Worm (Caenorhabditis elegans) whole organism, L1 larva: ENCODE results near the gene Y37D8A.4.

Experiments used
- C16A3.4 ChIP-seq: fragments of 150-350 bp; optimal IDR thresholded peaks from 2 replicates; lab custom pipeline; 2014; ENCODE audit warnings: missing biosample characterization, missing genetic modification characterization
- C34B4.2 ChIP-seq: sonication (generic microtip); optimal IDR thresholded peaks from 2 replicates; lab custom pipeline; 2017; ENCODE audit warnings: mild to moderate bottlenecking, missing genetic modification characterization, missing compliant biosample characterization
- Y116A8C.19 ChIP-seq: sonication (generic microtip); optimal IDR thresholded peaks from 2 replicates; lab custom pipeline; 2016; ENCODE audit warnings: missing compliant biosample characterization, missing genetic modification characterization, borderline replicate concordance
- aly-2 ChIP-seq: fragments of 150-350 bp; optimal IDR thresholded peaks from 2 replicates; lab custom pipeline; 2014; ENCODE audit warnings: missing biosample characterization, missing genetic modification characterization
- blmp-1 ChIP-seq: fragments of 150-350 bp; optimal IDR thresholded peaks from 2 replicates; lab custom pipeline; 2014; ENCODE audit warnings: missing biosample characterization, missing genetic modification characterization
- ceh-63 ChIP-seq: fragments of 200-800 bp; sonication (Bioruptor generic); optimal IDR thresholded peaks from 2 replicates; lab custom pipeline; 2018; ENCODE audit warnings: mild to moderate bottlenecking, missing genetic modification characterization, missing compliant biosample characterization
- ceh-8 ChIP-seq: fragments of 200-800 bp; sonication (Bioruptor generic); optimal IDR thresholded peaks from 2 replicates; lab custom pipeline; 2018; ENCODE audit warnings: mild to moderate bottlenecking, missing genetic modification characterization, moderate library complexity, missing compliant biosample characterization
- ceh-82 ChIP-seq, 3 experiments: fragments of 150-350 bp in 1 of 3; sonication (generic microtip) in 2 of 3; optimal IDR thresholded peaks; 2 replicates each; lab custom pipeline; 2014 to 2017; ENCODE audit warnings: missing biosample characterization in 3 of 3, missing genetic modification characterization in 3 of 3
- ceh-88 ChIP-seq: fragments of 200-800 bp; sonication (Bioruptor generic); IDR thresholded peaks from 2 replicates; pipeline ENCODE4 v1.3.6; 2022; ENCODE audit warnings: missing genetic modification characterization, missing compliant biosample characterization
- ceh-90 ChIP-seq: sonication (generic microtip); optimal IDR thresholded peaks from 2 replicates; lab custom pipeline; 2016; ENCODE audit warnings: missing genetic modification characterization, missing compliant biosample characterization
- dsc-1 ChIP-seq: sonication (generic microtip); optimal IDR thresholded peaks from 2 replicates; lab custom pipeline; 2016; ENCODE audit warnings: mild to moderate bottlenecking, missing genetic modification characterization, missing compliant biosample characterization
- efl-3 ChIP-seq: fragments of 200-800 bp; sonication (Bioruptor generic); optimal IDR thresholded peaks from 2 replicates; lab custom pipeline; 2018; ENCODE audit warnings: mild to moderate bottlenecking, missing genetic modification characterization, missing compliant biosample characterization
- egl-27 ChIP-seq, 2 experiments: fragments of 150-350 bp in 1 of 2; sonication (generic microtip); optimal IDR thresholded peaks; 3 replicates each; lab custom pipeline; 2017 to 2018; ENCODE audit warnings: missing biosample characterization in 2 of 2, missing genetic modification characterization in 2 of 2, missing genetic modification reagents in 2 of 2
- elt-2 ChIP-seq: sonication (generic microtip); optimal IDR thresholded peaks from 2 replicates; lab custom pipeline; 2016; ENCODE audit warnings: missing genetic modification characterization, mild to moderate bottlenecking, inconsistent platforms, missing compliant biosample characterization, missing genetic modification reagents
- ets-5 ChIP-seq: fragments of 200-800 bp; sonication (Bioruptor generic); IDR thresholded peaks from 2 replicates; pipeline ENCODE4 v1.3.6; 2022; ENCODE audit warnings: missing genetic modification characterization, missing compliant biosample characterization
- fkh-8 ChIP-seq: sonication (generic microtip); optimal IDR thresholded peaks from 2 replicates; lab custom pipeline; 2016; ENCODE audit warnings: mild to moderate bottlenecking, missing genetic modification characterization, missing compliant biosample characterization
- fos-1 ChIP-seq: fragments of 150-350 bp; optimal IDR thresholded peaks from 2 replicates; lab custom pipeline; 2014; ENCODE audit warnings: missing biosample characterization, missing genetic modification characterization
- hlh-17 ChIP-seq: fragments of 200-800 bp; sonication (Bioruptor generic); optimal IDR thresholded peaks from 2 replicates; lab custom pipeline; 2018; ENCODE audit warnings: missing genetic modification characterization, mild to moderate bottlenecking, missing compliant biosample characterization, moderate library complexity, borderline replicate concordance
- hlh-4 ChIP-seq: sonication (generic microtip); optimal IDR thresholded peaks from 2 replicates; lab custom pipeline; 2016; ENCODE audit warnings: mild to moderate bottlenecking, missing genetic modification characterization, missing compliant biosample characterization
- irx-1 ChIP-seq: sonication (generic microtip); optimal IDR thresholded peaks from 2 replicates; lab custom pipeline; 2016; ENCODE audit warnings: missing genetic modification characterization, missing compliant biosample characterization
- isw-1 ChIP-seq: fragments of 200-800 bp; sonication (Bioruptor generic); IDR thresholded peaks from 2 replicates; pipeline ENCODE4 v1.3.6; 2022; ENCODE audit warnings: missing genetic modification characterization, missing compliant biosample characterization
- jun-1 ChIP-seq: fragments of 150-350 bp; optimal IDR thresholded peaks from 2 replicates; lab custom pipeline; 2014; ENCODE audit warnings: missing biosample characterization, missing genetic modification reagents, missing genetic modification characterization
- lin-15B ChIP-seq: fragments of 150-350 bp; sonication (generic microtip); optimal IDR thresholded peaks from 3 replicates; lab custom pipeline; 2014; ENCODE audit warnings: missing biosample characterization, missing genetic modification characterization
- lin-35 ChIP-seq, 2 experiments: fragments of 150-350 bp; optimal IDR thresholded peaks; 2 replicates each; lab custom pipeline; 2014; ENCODE audit warnings: missing biosample characterization in 2 of 2, missing genetic modification characterization in 2 of 2, missing genetic modification reagents in 2 of 2
- lir-3 ChIP-seq: sonication (generic microtip); optimal IDR thresholded peaks from 2 replicates; lab custom pipeline; 2016; ENCODE audit warnings: mild to moderate bottlenecking, missing genetic modification characterization, moderate library complexity, missing compliant biosample characterization; ENCODE audit not compliant: poor library complexity
- lsy-2 ChIP-seq, 2 experiments: fragments of 150-350 bp; optimal IDR thresholded peaks; 2 replicates each; lab custom pipeline; 2014; ENCODE audit warnings: missing biosample characterization in 2 of 2, missing genetic modification characterization in 2 of 2
- mab-9 ChIP-seq: fragments of 200-800 bp; sonication (Bioruptor generic); IDR thresholded peaks from 2 replicates; pipeline ENCODE4 v1.3.6; 2022; ENCODE audit warnings: missing genetic modification reagents, missing genetic modification characterization, missing compliant biosample characterization
- mdl-1 ChIP-seq, 2 experiments: fragments of 150-350 bp; optimal IDR thresholded peaks; 2 replicates each; lab custom pipeline; 2014 to 2017; ENCODE audit warnings: missing biosample characterization in 2 of 2, missing genetic modification characterization in 2 of 2, inconsistent platforms in 1 of 2
- mef-2 ChIP-seq: fragments of 150-350 bp; optimal IDR thresholded peaks from 2 replicates; lab custom pipeline; 2014; ENCODE audit warnings: missing biosample characterization, missing genetic modification characterization
- nhr-20 ChIP-seq: sonication (generic microtip); optimal IDR thresholded peaks from 2 replicates; lab custom pipeline; 2016; ENCODE audit warnings: mild to moderate bottlenecking, missing genetic modification characterization, missing compliant biosample characterization
- nhr-28 ChIP-seq: fragments of 150-350 bp; optimal IDR thresholded peaks from 2 replicates; lab custom pipeline; 2014; ENCODE audit warnings: missing biosample characterization, missing genetic modification characterization
- nhr-71 ChIP-seq: sonication (generic microtip); optimal IDR thresholded peaks from 2 replicates; lab custom pipeline; 2016; ENCODE audit warnings: mild to moderate bottlenecking, missing genetic modification characterization, moderate library complexity, missing compliant biosample characterization
- nhr-85 ChIP-seq: sonication (generic microtip); peaks from one replicate; lab custom pipeline; 2016; ENCODE audit warnings: missing genetic modification characterization, inconsistent platforms, missing compliant biosample characterization
- nhr-90 ChIP-seq: sonication (generic microtip); optimal IDR thresholded peaks from 2 replicates; lab custom pipeline; 2016; ENCODE audit warnings: mild to moderate bottlenecking, missing genetic modification characterization, missing compliant biosample characterization; ENCODE audit not compliant: poor library complexity
- pag-3 ChIP-seq: sonication (generic microtip); optimal IDR thresholded peaks from 2 replicates; lab custom pipeline; 2017; ENCODE audit warnings: missing genetic modification characterization, mild to moderate bottlenecking, missing compliant biosample characterization, antibody characterized with exemption, borderline replicate concordance; ENCODE audit not compliant: insufficient read depth
- pqm-1 ChIP-seq: sonication (generic microtip); optimal IDR thresholded peaks from 3 replicates; lab custom pipeline; 2017; ENCODE audit warnings: missing biosample characterization, missing genetic modification characterization
- rnt-1 ChIP-seq: sonication (generic microtip); optimal IDR thresholded peaks from 2 replicates; lab custom pipeline; 2016; ENCODE audit warnings: mild to moderate bottlenecking, missing genetic modification characterization, moderate library complexity, missing compliant biosample characterization
- skn-1 ChIP-seq: fragments of 150-350 bp; optimal IDR thresholded peaks from 2 replicates; lab custom pipeline; 2014; ENCODE audit warnings: missing biosample characterization, missing genetic modification characterization
- snpc-4 ChIP-seq: fragments of 150-350 bp; optimal IDR thresholded peaks from 2 replicates; lab custom pipeline; 2014; ENCODE audit warnings: missing biosample characterization, missing genetic modification characterization
- snu-23 ChIP-seq: sonication (generic microtip); optimal IDR thresholded peaks from 2 replicates; lab custom pipeline; 2016; ENCODE audit warnings: missing genetic modification characterization, missing compliant biosample characterization
- sox-4 ChIP-seq: sonication (generic microtip); optimal IDR thresholded peaks from 2 replicates; lab custom pipeline; 2016; ENCODE audit warnings: missing genetic modification characterization, missing compliant biosample characterization
- sptf-1 ChIP-seq: fragments of 150-350 bp; optimal IDR thresholded peaks from 2 replicates; lab custom pipeline; 2014; ENCODE audit warnings: missing biosample characterization, missing genetic modification characterization
- sup-37 ChIP-seq: fragments of 200-800 bp; sonication (Bioruptor generic); optimal IDR thresholded peaks from 2 replicates; lab custom pipeline; 2018; ENCODE audit warnings: mild to moderate bottlenecking, missing genetic modification characterization, missing compliant biosample characterization
- swsn-7 ChIP-seq: sonication (generic microtip); optimal IDR thresholded peaks from 2 replicates; lab custom pipeline; 2016; ENCODE audit warnings: missing genetic modification characterization, missing compliant biosample characterization
- tbx-2 ChIP-seq: sonication (generic microtip); optimal IDR thresholded peaks from 2 replicates; lab custom pipeline; 2016; ENCODE audit warnings: missing genetic modification characterization, missing compliant biosample characterization
- tlp-1 ChIP-seq: fragments of 150-350 bp; optimal IDR thresholded peaks from 2 replicates; lab custom pipeline; 2014; ENCODE audit warnings: missing biosample characterization, missing genetic modification characterization
- unc-30 ChIP-seq: sonication (generic microtip); optimal IDR thresholded peaks from 2 replicates; lab custom pipeline; 2017; ENCODE audit warnings: missing biosample characterization, missing genetic modification characterization
- unc-86 ChIP-seq: sonication (generic microtip); optimal IDR thresholded peaks from 2 replicates; lab custom pipeline; 2016; ENCODE audit warnings: missing genetic modification characterization, missing compliant biosample characterization
- unc-98 ChIP-seq: fragments of 200-800 bp; sonication (Bioruptor generic); IDR thresholded peaks from 2 replicates; pipeline ENCODE4 v1.3.6; 2022; ENCODE audit warnings: missing genetic modification characterization, missing compliant biosample characterization
- xbp-1 ChIP-seq: sonication (generic microtip); optimal IDR thresholded peaks from 2 replicates; lab custom pipeline; 2016; ENCODE audit warnings: missing genetic modification characterization, missing compliant biosample characterization
- zag-1 ChIP-seq: fragments of 150-350 bp; optimal IDR thresholded peaks from 2 replicates; lab custom pipeline; 2014; ENCODE audit warnings: missing biosample characterization, missing genetic modification characterization
- zip-4 ChIP-seq: fragments of 200-800 bp; sonication (Bioruptor generic); optimal IDR thresholded peaks from 2 replicates; lab custom pipeline; 2018; ENCODE audit warnings: mild to moderate bottlenecking, missing genetic modification characterization, moderate library complexity, missing compliant biosample characterization
- ztf-4 ChIP-seq: fragments of 150-350 bp; optimal IDR thresholded peaks from 2 replicates; lab custom pipeline; 2014; ENCODE audit warnings: missing biosample characterization, missing genetic modification characterization

Gene Y37D8A.4

ce11 chrIII:12874606-12875066, 35.9 kb upstream of the Y37D8A.4 start, which contains the start of the genes mrg-1 and spcs-2 (continued):
- TF ChIP-seq nhr-28 (tag; lab: Kevin White, UChicago) = no peak
- TF ChIP-seq C34B4.2 (tag; lab: Kevin White, UChicago) = no peak
- peak; percentile 83 for TF ChIP-seq fos-1
- peak; percentile 95 for TF ChIP-seq snu-23 (GFP tag; lab: Kevin White, UChicago)
- no peak for TF ChIP-seq Y116A8C.19 (tag; lab: Kevin White, UChicago)
- TF ChIP-seq lin-15B (tag; lab: Kevin White, UChicago) = peak; percentile 82
- TF ChIP-seq isw-1 (GFP tag; lab: Robert Waterston, UW) = peak; percentile 84
- TF ChIP-seq ceh-8 (GFP tag; lab: Kevin White, UChicago) = peak; percentile 70
- no peak for TF ChIP-seq egl-27 (tag; optimal IDR thresholded peaks at IDR 0.05; lab: Kevin White, UChicago)
- TF ChIP-seq swsn-7 = peak; percentile 94
- TF ChIP-seq sup-37 (GFP tag; lab: Kevin White, UChicago) = peak; percentile 49
- TF ChIP-seq tbx-2 = peak; percentile 92
- peak; percentile 85 to 92 for TF ChIP-seq lin-35 (GFP tag; optimal IDR thresholded peaks at IDR 0.05; lab: Kevin White, UChicago)
- peak; percentile 71 for TF ChIP-seq zip-4 (GFP tag; lab: Kevin White, UChicago)
- TF ChIP-seq pag-3 = no peak
- peak; percentile 78 for TF ChIP-seq sox-4 (tag; lab: Kevin White, UChicago)
- peak; percentile 88 for TF ChIP-seq skn-1 (tag; lab: Kevin White, UChicago)
- peak; percentile 97 for TF ChIP-seq xbp-1 (tag; lab: Kevin White, UChicago)
- peak; percentile 94 for TF ChIP-seq nhr-71 (tag; lab: Kevin White, UChicago)
- TF ChIP-seq jun-1 (tag; lab: Kevin White, UChicago) = peak; percentile 54
- no peak for TF ChIP-seq ceh-63
- TF ChIP-seq rnt-1 (tag; lab: Kevin White, UChicago) = peak; percentile 96
- TF ChIP-seq ztf-4 (tag; lab: Kevin White, UChicago) = peak; percentile 74
- 0 out of 2 replicates have a peak, but pooled peaks have one; percentile 21 for TF ChIP-seq mab-9 (GFP tag; lab: Robert Waterston, UW)
- peak; percentile 89 for TF ChIP-seq nhr-20 (tag; lab: Kevin White, UChicago)
- no peak for TF ChIP-seq blmp-1 (tag; lab: Kevin White, UChicago)
- TF ChIP-seq hlh-4 (tag; lab: Kevin White, UChicago) = no peak
- TF ChIP-seq nhr-85 (tag; lab: Kevin White, UChicago) = peak; percentile 88
- TF ChIP-seq unc-86 (tag; lab: Kevin White, UChicago) = peak; percentile 91
- no peak for TF ChIP-seq sptf-1 (tag; lab: Kevin White, UChicago)
- TF ChIP-seq zag-1 (tag; lab: Kevin White, UChicago) = peak; percentile 33
- TF ChIP-seq nhr-90 (tag; lab: Kevin White, UChicago) = peak; percentile 93
- peak; percentile 84 for TF ChIP-seq lir-3
- TF ChIP-seq unc-30 (tag; lab: Kevin White, UChicago) = no peak
- TF ChIP-seq irx-1 = peak; percentile 69
- TF ChIP-seq snpc-4 (tag; lab: Kevin White, UChicago) = peak; percentile 70
- TF ChIP-seq elt-2 (tag; lab: Kevin White, UChicago) = peak; percentile 61
- peak; percentile 93 for TF ChIP-seq C16A3.4 (tag; lab: Kevin White, UChicago)
- peak; percentile 87 for TF ChIP-seq fkh-8 (tag; lab: Kevin White, UChicago)
- TF ChIP-seq pqm-1 = no peak
- TF ChIP-seq ceh-88 (GFP tag; lab: Robert Waterston, UW) = peak; percentile 66
- TF ChIP-seq lsy-2 (tag; optimal IDR thresholded peaks at IDR 0.05; lab: Kevin White, UChicago) = peak; percentile 91 to 93
- TF ChIP-seq efl-3 (GFP tag; lab: Kevin White, UChicago) = no peak
- TF ChIP-seq tlp-1 (tag; lab: Kevin White, UChicago) = no peak
- TF ChIP-seq ceh-90 (tag; lab: Kevin White, UChicago) = no peak
- no peak for TF ChIP-seq hlh-17 (GFP tag; lab: Kevin White, UChicago)
- TF ChIP-seq mef-2 (tag; lab: Kevin White, UChicago) = no peak
- TF ChIP-seq aly-2 (tag; lab: Kevin White, UChicago) = peak; percentile 11
- peak; percentile 87 for TF ChIP-seq dsc-1
- TF ChIP-seq ceh-82 (tag; optimal IDR thresholded peaks at IDR 0.05; lab: Kevin White, UChicago) = peak; percentile 90 to 91 (median 91)
- no peak for TF ChIP-seq ets-5
- TF ChIP-seq unc-98 (GFP tag; lab: Robert Waterston, UW) = peak; percentile 45; the same call in 1 of the 2 replicates
- TF ChIP-seq mdl-1 (tag; optimal IDR thresholded peaks at IDR 0.05; lab: Kevin White, UChicago) = peak in 1 of 2 experiments; percentile 71
